Worm (Caenorhabditis elegans): ENCODE results near the gene sre-40.

Gene sre-40

DNA sequence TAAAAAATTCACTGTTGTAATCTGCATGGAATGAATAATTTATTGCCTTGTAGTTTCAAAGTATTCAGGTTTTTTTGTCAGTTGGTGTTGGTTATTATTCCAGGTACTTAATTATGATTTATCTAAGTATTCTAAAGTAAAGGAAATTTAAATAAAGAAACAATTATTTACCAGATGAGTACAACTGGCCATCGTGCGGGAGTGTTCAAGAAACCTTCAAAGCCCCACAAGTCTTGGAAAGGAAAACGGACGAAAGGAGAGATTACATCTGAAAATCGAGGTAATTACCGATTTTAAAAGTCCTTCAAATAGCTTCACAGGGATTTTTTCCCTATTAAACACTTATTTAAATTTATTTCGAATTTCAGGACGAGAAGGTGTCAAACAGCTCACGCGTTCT is 26.5 kb upstream of the sre-40 start, which contains the start of gene tag-151:
Gene tag-151, plus strand, starts transcription at position 158 of the 400 bp plus-strand sequence.
- TF ChIP-seq tra-4 (tag; optimal IDR thresholded peaks at IDR 0.05) (no peak), tbx-37 (GFP tag; conservative IDR thresholded peaks at IDR 0.05) (no peak), ama-1 (optimal IDR thresholded peaks at IDR 0.05) (no peak), ceh-36 (tag; optimal IDR thresholded peaks at IDR 0.05) (no peak), pes-1 (GFP tag; IDR thresholded peaks at IDR 0.05) (no peak), B0310.2 (tag; optimal IDR thresholded peaks at IDR 0.05) (no peak), sea-1 (GFP tag; conservative IDR thresholded peaks at IDR 0.05) (no peak), hmg-4 (GFP tag; optimal IDR thresholded peaks at IDR 0.05) (no peak), hnd-1 (tag; optimal IDR thresholded peaks at IDR 0.05) (no peak), ceh-13 (GFP tag; optimal IDR thresholded peaks at IDR 0.05) (no peak), tbx-11 (GFP tag; IDR thresholded peaks at IDR 0.05) (no peak), F13C5.2 (tag; optimal IDR thresholded peaks at IDR 0.05) (no peak)

DNA sequence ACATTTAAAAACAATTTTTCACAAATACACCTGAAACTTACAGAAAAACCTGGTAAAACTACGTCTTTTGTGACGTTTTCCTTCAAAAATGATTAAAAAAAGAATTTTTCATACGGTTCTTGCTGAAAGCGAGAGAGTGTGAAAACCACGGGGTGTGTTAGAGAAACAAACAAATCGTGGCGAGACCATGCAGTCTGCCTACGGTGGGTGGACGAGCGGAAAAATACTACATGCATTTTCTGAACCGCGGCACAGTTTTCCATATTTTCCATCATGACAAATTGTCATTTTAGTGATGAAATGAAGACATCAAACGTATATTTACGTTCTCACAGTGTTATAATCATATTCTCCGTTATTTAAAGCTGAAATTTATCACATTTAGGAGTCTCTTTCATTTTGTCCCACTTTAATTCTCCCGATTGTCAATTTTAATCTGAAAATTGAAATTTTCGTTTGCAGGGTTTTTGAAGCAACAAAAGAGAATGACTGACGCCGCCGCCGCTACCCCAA is 22.8 kb upstream of the sre-40 start, which contains the start of the genes F10G7.9 and tsn-1:
Gene F10G7.9, minus strand, starts transcription at position 127 of the 513 bp plus-strand sequence.
Gene tsn-1, plus strand, starts transcription at position 463 of the 513 bp plus-strand sequence.
- TF ChIP-seq hmbx-1 (tag; optimal IDR thresholded peaks at IDR 0.05) (no peak), tbx-11 (GFP tag; IDR thresholded peaks at IDR 0.05) (no peak), F13C5.2 (tag; optimal IDR thresholded peaks at IDR 0.05) (peak; percentile 12), sea-1 (GFP tag; conservative IDR thresholded peaks at IDR 0.05) (no peak), tbx-37 (GFP tag; conservative IDR thresholded peaks at IDR 0.05) (no peak), ama-1 (optimal IDR thresholded peaks at IDR 0.05) (no peak)

DNA sequence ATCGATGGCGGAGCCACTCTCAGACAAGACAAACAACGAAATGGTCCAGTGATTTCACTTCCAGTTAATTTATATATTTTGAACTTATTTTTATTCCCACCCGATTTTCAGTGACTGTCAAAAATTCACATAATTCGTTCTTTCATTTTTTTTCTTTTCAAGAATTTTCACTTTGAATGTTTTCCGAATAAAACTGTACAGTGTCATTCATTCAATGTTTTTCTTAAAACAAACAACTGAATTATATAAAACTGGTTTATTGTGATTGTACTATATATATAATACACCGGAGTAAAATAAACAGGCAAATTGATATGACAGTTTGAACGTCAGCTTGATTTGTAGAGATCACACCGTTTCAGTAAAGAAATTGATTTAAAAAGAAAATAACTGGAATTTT is 19.4 kb upstream of the sre-40 start:
- TF ChIP-seq flt-1 (GFP tag; IDR thresholded peaks at IDR 0.05), result no peak
- TF ChIP-seq scrt-1 (GFP tag; IDR thresholded peaks at IDR 0.05), result no peak
- no peak for TF ChIP-seq F13C5.2 (tag; optimal IDR thresholded peaks at IDR 0.05)
- no peak for TF ChIP-seq ets-7 (tag; optimal IDR thresholded peaks at IDR 0.05)
- no peak for TF ChIP-seq ceh-13 (GFP tag; optimal IDR thresholded peaks at IDR 0.05)
- TF ChIP-seq B0310.2 (tag; optimal IDR thresholded peaks at IDR 0.05), result no peak
- TF ChIP-seq sea-1 (GFP tag; conservative IDR thresholded peaks at IDR 0.05), result no peak
- no peak for TF ChIP-seq hnd-1 (tag; optimal IDR thresholded peaks at IDR 0.05)
- no peak for TF ChIP-seq tbx-37 (GFP tag; conservative IDR thresholded peaks at IDR 0.05)
- TF ChIP-seq tra-4 (tag; optimal IDR thresholded peaks at IDR 0.05), result no peak
- no peak for TF ChIP-seq hmg-4 (GFP tag; optimal IDR thresholded peaks at IDR 0.05)
- TF ChIP-seq aly-1 (tag; optimal IDR thresholded peaks at IDR 0.05), result no peak
- no peak for TF ChIP-seq pes-1 (GFP tag; IDR thresholded peaks at IDR 0.05)
- TF ChIP-seq ceh-36 (tag; optimal IDR thresholded peaks at IDR 0.05), result no peak
- no peak for TF ChIP-seq tbx-11 (GFP tag; IDR thresholded peaks at IDR 0.05)
- TF ChIP-seq ama-1 (optimal IDR thresholded peaks at IDR 0.05), result no peak
- no peak for TF ChIP-seq hmbx-1 (tag; optimal IDR thresholded peaks at IDR 0.05)

DNA sequence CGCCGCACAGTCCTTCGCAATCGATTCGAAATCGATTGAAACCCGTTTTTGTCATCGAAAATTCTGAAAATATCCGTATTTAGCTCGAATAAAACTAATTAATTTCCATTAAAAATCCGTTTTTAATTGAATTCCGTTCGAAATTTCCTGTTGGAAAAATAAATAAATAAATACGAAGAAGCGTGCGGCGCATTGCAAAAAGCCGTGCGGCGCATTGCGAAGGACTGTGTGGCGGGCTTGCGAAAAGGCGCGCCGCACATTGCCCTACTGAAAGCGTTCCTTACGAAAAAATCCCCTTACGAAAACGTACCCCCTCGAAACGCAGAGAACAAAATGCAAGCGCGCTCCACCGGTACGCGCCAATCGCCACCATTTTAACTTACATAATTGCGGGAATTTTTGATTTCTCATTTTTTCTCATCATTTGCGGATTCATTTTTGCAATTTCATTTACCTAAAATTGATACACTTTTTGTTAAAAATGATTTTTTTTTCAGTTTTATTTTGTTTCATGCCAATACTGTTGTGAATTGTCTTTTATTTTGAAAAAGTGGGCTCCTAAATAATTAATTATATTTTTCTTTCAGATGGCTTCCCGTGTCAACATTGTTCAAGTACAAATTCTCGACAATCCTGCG is 18.0 kb upstream of the sre-40 start, which contains the start of gene unc-85:
Gene unc-85, plus strand, starts transcription at position 588 of the 638 bp plus-strand sequence.
- peak; percentile 79 for TF ChIP-seq pes-1 (GFP tag; IDR thresholded peaks at IDR 0.05)
- peak; percentile 68 for TF ChIP-seq tbx-11 (GFP tag; IDR thresholded peaks at IDR 0.05)
- peak; percentile 81 for TF ChIP-seq F13C5.2 (tag; optimal IDR thresholded peaks at IDR 0.05)
- peak; percentile 25 for TF ChIP-seq hnd-1 (tag; optimal IDR thresholded peaks at IDR 0.05)
- peak; percentile 58 for TF ChIP-seq ets-7 (tag; optimal IDR thresholded peaks at IDR 0.05)
- peak; percentile 45; the same call in 1 of the 2 replicates for TF ChIP-seq tbx-37 (GFP tag; conservative IDR thresholded peaks at IDR 0.05)
- peak; percentile 18 for TF ChIP-seq B0310.2 (tag; optimal IDR thresholded peaks at IDR 0.05)
- peak; percentile 65; the same call in 1 of the 2 replicates for TF ChIP-seq sea-1 (GFP tag; conservative IDR thresholded peaks at IDR 0.05)
- TF ChIP-seq hmg-4 (GFP tag; optimal IDR thresholded peaks at IDR 0.05), result peak; percentile 78
- TF ChIP-seq flt-1 (GFP tag; IDR thresholded peaks at IDR 0.05), result peak; percentile 63
- TF ChIP-seq aly-1 (tag; optimal IDR thresholded peaks at IDR 0.05), result peak; percentile 44
- peak; percentile 71 for TF ChIP-seq scrt-1 (GFP tag; IDR thresholded peaks at IDR 0.05)

DNA sequence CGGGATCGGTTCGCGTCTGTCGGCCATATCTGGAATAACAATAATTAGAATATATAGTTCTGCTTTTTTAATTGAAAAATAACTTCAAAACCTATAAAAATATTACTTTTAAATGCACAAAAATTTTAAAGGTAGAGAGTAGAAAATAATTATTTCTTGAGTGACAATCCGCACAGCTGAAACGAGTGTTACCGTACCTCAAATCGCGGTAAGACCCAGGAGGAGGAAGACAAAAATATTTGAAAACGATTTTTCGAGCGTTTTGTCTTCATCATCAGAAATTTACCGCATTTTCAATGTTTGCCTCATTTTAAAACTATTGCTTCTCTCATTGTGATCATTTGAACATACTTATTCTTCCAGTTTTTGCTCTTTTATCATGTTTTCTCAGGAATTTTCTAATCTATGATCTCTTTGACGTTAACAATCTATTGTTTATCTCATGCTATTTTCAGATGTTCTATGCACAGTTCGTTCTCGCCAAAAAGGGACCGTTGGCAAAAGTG is 14.7 kb upstream of the sre-40 start, which contains the start of the genes rpn-5 and scc-1:
Gene rpn-5, minus strand, starts transcription at position 162 of the 506 bp plus-strand sequence.
Gene scc-1, plus strand, starts transcription at position 456 of the 506 bp plus-strand sequence.
- TF ChIP-seq hnd-1 (tag; optimal IDR thresholded peaks at IDR 0.05) (no peak), aly-1 (tag; optimal IDR thresholded peaks at IDR 0.05) (no peak), hmbx-1 (tag; optimal IDR thresholded peaks at IDR 0.05) (no peak), ets-7 (tag; optimal IDR thresholded peaks at IDR 0.05) (no peak), tra-4 (tag; optimal IDR thresholded peaks at IDR 0.05) (no peak), hmg-4 (GFP tag; optimal IDR thresholded peaks at IDR 0.05) (no peak), flt-1 (GFP tag; IDR thresholded peaks at IDR 0.05) (no peak), pes-1 (GFP tag; IDR thresholded peaks at IDR 0.05) (no peak), sea-1 (GFP tag; conservative IDR thresholded peaks at IDR 0.05) (no peak), tbx-37 (GFP tag; conservative IDR thresholded peaks at IDR 0.05) (no peak), B0310.2 (tag; optimal IDR thresholded peaks at IDR 0.05) (no peak), tbx-11 (GFP tag; IDR thresholded peaks at IDR 0.05) (no peak), F13C5.2 (tag; optimal IDR thresholded peaks at IDR 0.05) (no peak), ceh-36 (tag; optimal IDR thresholded peaks at IDR 0.05) (no peak), ama-1 (optimal IDR thresholded peaks at IDR 0.05) (no peak), ceh-13 (GFP tag; optimal IDR thresholded peaks at IDR 0.05) (no peak), scrt-1 (GFP tag; IDR thresholded peaks at IDR 0.05) (no peak)

DNA sequence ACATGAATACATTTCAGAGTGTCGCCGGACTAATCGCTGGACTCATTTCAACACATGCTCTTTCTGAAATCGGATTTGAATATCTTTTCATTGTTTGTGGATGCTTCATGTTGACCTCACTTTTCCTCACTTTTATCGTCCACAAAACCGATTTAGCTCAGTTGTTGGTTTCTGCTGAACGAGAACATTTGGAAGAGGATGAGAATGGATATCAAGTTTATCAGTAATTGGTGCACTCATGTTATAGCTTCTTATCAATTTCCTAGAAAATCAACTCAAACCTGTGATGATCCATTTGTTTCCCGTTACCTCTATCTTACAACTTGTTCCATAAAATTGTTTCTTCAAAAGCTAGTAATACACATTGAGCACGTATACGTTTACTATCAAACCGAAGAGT is 12.5 kb upstream of the sre-40 start:
- TF ChIP-seq hmg-4 (GFP tag; optimal IDR thresholded peaks at IDR 0.05), result no peak
- TF ChIP-seq sea-1 (GFP tag; conservative IDR thresholded peaks at IDR 0.05), result no peak
- no peak for TF ChIP-seq hnd-1 (tag; optimal IDR thresholded peaks at IDR 0.05)
- no peak for TF ChIP-seq scrt-1 (GFP tag; IDR thresholded peaks at IDR 0.05)
- no peak for TF ChIP-seq ceh-13 (GFP tag; optimal IDR thresholded peaks at IDR 0.05)
- no peak for TF ChIP-seq tra-4 (tag; optimal IDR thresholded peaks at IDR 0.05)
- no peak for TF ChIP-seq hmbx-1 (tag; optimal IDR thresholded peaks at IDR 0.05)
- TF ChIP-seq tbx-37 (GFP tag; conservative IDR thresholded peaks at IDR 0.05), result no peak
- TF ChIP-seq ceh-36 (tag; optimal IDR thresholded peaks at IDR 0.05), result no peak
